Fruit fly (Drosophila melanogaster): ENCODE measurements around the gene CG43799.

The CG43799 gene

DNA sequence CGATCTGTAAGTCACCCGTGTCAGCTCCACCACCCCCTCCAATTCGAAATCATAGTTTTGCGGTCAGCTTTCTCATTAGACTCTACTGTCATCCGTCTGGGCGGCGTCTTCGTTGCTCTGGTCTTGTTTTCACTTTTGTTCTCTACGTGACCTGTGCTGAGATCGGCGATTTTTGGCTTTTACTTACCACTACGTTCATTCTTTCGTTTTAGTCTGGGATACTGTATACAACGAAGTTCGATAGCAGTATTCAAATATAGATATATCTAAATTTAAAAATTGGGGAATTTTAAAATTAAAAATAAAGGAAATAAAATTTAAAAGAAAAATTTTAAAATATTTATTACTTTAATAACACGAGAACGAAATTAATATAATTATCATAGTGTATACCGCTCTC, 25.3 kb downstream of the CG43799 start, which contains the start of gene CG13786:
Gene CG13786 (minus strand): TSS at position 101 of the 400 bp plus-strand sequence.
- no peak for TF ChIP-seq CG8478 (optimal IDR thresholded peaks at IDR 0.05)
- no peak for TF ChIP-seq CTCF (optimal IDR thresholded peaks at IDR 0.05)

DNA sequence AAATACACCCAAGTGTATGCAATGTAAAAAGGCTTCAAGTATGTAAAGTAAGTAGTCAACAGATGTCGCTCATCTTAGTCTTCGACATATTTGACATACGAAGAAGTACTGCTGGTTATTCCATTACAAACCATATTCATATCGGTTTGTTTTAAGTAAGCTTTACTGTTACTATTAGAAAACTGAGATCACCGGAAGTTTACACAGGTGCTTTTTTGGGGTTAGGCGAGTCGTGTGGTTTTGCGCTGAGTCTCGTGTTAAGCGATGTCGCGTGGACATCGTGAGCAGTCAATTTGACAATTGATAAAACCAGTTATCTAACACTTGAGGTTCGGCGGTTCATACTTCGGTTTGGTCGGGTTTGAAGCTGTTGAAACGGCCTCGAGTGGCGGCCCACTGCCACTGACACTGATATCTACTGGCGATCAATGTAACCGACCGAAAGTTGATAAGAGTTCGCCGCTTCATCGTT, 27.2 kb downstream of the CG43799 start:
- TF ChIP-seq CTCF (optimal IDR thresholded peaks at IDR 0.05) (peak; percentile 64 to 69), CG8478 (optimal IDR thresholded peaks at IDR 0.05) (no peak)

DNA sequence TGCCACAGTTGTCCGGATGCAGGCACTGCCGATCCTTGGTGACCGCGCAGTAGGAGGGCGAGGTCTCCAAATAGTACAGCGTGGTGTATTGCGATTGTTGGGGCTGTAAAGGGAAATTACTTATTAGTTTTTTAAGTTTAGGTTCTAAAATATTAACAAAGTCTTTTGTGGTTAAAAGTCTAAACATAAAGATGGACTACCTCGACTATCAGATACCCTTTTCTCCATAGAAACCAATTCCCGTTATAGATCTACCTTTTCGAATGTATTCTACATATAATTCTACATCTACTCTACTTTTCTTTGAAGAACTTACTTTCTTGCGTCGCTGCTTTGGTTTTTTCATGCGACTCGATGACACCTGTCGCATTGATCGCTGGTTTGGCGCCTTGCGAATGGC, 28.6 kb downstream of the CG43799 start:
- TF ChIP-seq CTCF (optimal IDR thresholded peaks at IDR 0.05): peak in 1 of 2 experiments; percentile 19
- TF ChIP-seq CG8478 (optimal IDR thresholded peaks at IDR 0.05): no peak

- no peak for TF ChIP-seq CG8478 (optimal IDR thresholded peaks at IDR 0.05)
- no peak for TF ChIP-seq CTCF (optimal IDR thresholded peaks at IDR 0.05)
These were observed 29.7 kb downstream of the CG43799 start, which contains the start of gene CG31909 for dm6 chr2L:7257212-7257611. Gene CG31909, plus strand, starts transcription at chr2L:7257512.

DNA sequence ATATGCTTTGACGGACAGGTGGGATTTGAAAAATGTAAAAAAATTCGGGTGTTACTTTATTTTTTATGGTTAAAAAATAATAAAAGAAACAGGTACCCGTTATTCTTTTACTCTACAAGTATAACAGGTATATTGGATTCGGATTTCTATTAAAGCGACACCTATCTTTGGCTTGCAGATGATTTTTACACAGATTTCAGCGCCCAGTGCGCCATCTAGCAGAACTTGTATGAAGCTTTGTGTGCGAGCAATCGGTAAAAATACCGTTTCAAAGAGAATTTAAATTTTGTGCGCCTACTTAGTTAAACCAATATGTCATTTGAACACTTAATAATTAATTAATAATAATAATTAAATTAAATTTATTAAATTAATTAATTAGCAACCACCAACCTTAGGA, 30.6 kb downstream of the CG43799 start:
- TF ChIP-seq CTCF (optimal IDR thresholded peaks at IDR 0.05) (peak; percentile 90 to 97), CG8478 (optimal IDR thresholded peaks at IDR 0.05) (no peak)

- TF ChIP-seq CTCF (optimal IDR thresholded peaks at IDR 0.05): no peak
- TF ChIP-seq CG8478 (optimal IDR thresholded peaks at IDR 0.05): no peak
These were observed 32.0 kb downstream of the CG43799 start for dm6 chr2L:7259500-7259899.

DNA sequence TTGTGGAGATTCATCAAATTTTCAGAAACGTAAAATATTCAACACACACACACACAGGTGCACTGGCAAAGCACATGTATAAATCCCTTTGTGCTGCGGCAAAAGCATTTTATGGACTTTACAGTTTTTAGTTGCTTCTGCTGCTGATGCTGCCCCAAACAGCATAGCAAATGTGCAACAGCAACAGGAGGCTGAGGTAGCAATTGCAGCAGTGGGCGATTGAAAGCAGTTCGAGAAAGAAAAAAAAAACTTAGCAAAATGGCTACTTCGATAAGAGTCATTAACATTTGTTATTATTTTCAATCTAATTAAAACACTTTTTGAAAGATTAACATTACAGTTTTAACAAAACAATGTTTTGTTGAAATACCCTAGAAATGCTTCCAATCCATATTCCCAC, 32.7 kb downstream of the CG43799 start:
- TF ChIP-seq CG8478 (optimal IDR thresholded peaks at IDR 0.05) (no peak), CTCF (optimal IDR thresholded peaks at IDR 0.05) (no peak)

DNA sequence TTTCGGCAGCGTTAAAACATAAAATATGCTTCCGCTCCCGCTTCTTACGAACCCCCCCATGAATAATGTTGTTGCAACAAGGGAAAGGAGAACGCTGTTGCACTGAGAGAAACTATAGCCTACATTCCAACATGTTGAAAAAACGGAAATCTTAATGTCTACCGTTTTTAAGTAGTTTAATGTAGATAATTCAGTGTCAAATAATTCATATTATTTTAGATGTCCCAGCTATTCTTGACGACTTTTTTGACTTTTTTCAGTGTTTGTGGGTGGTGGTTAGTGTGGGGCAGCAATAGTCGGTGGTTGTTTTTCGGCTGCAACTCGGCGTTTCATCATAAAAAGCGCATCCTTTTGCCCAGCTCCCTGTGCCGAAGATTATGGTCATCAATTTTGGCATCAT, 34.5 kb downstream of the CG43799 start:
- TF ChIP-seq CTCF (optimal IDR thresholded peaks at IDR 0.05) (no peak), CG8478 (optimal IDR thresholded peaks at IDR 0.05) (no peak)

- no peak for TF ChIP-seq CG8478 (optimal IDR thresholded peaks at IDR 0.05)
These were observed 35.0 kb downstream of the CG43799 start for dm6 chr2L:7262580-7262979.

dm6 chr2L:7264396-7264795, 36.9 kb downstream of the CG43799 start:
- TF ChIP-seq CTCF (optimal IDR thresholded peaks at IDR 0.05): no peak
- TF ChIP-seq CG8478 (optimal IDR thresholded peaks at IDR 0.05): no peak

DNA sequence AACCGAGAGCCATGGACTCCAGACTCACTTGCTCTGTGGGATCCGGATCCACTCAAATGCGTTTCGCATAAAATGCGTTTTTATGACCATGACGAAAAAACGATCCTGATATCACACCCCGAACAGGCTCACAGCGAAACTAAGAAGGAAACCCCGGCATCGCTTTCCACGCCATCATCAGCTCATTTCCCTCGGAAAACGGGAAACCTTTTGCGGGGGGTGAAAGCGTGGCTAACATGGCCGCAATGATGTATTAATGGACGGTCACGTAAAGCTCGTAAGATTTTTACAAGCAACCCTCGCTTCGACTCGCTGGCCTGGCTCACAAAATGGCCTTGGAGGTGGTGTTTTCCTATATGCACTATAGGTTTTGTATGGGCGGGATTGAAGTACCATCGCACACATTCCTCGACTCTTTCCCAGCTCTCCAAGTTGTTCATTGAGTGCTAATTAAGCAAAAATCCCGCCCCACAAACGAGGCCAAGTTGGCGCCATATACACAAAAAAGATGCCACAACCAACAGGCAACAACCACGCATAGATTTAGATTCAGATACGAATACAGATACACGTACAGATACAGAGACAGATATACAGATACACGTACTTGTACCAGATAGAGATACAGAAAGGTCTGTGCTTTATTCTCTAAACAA, 37.5 kb downstream of the CG43799 start:
- no peak for TF ChIP-seq CG8478 (optimal IDR thresholded peaks at IDR 0.05)
- TF ChIP-seq CTCF (optimal IDR thresholded peaks at IDR 0.05): no peak

dm6 chr2L:7265970-7266369, 38.4 kb downstream of the CG43799 start:
- no peak for TF ChIP-seq CG8478 (optimal IDR thresholded peaks at IDR 0.05)
- no peak for TF ChIP-seq CTCF (optimal IDR thresholded peaks at IDR 0.05)

DNA sequence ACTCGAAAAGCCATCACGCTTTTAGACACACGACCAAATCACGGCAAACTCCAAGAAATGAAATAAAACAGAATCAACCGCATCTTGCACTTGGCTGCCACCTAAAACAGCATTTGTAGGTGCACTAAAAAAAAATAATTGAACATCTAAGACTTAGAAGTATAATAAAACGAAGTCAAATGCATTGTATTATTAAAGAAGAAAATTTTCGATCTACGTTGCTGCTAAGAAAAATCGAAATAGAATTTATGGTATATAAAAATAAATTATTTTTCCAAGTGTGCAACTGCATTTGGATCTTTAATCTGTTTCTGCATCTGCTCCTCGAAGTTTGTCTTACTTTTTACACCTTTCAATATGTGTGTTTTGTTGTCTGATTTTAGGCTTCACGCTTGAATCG, 42.7 kb downstream of the CG43799 start:
- TF ChIP-seq CTCF (optimal IDR thresholded peaks at IDR 0.05): no peak
- no peak for TF ChIP-seq CG8478 (optimal IDR thresholded peaks at IDR 0.05)

dm6 chr2L:7272452-7272851, 44.9 kb downstream of the CG43799 start:
- TF ChIP-seq CTCF (optimal IDR thresholded peaks at IDR 0.05) (no peak), CG8478 (optimal IDR thresholded peaks at IDR 0.05) (no peak)

DNA sequence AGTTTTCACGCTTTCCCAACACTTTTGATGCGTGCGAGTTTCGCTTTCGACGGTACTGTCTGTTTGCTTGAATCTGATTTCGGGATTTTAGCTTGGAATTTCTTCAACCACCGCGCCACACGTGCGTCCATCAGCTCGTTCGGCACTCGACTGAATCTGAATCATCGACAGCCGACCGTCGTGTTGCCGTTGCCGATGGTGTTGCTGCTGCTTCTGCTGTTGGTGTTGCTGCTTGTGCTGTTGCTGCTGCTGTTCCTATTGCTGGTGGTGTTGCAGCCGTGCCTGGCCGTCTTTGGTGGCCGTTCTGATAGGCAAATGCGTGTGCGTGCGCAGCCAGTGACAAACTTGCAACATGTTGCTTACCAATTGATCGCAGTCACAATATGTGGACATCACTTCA, 49.5 kb downstream of the CG43799 start, which contains the start of gene Wnt4:
Gene Wnt4 (minus strand): TSS at position 155 of the 400 bp plus-strand sequence.
- TF ChIP-seq CTCF (optimal IDR thresholded peaks at IDR 0.05) (no peak), CG8478 (optimal IDR thresholded peaks at IDR 0.05) (no peak)

DNA sequence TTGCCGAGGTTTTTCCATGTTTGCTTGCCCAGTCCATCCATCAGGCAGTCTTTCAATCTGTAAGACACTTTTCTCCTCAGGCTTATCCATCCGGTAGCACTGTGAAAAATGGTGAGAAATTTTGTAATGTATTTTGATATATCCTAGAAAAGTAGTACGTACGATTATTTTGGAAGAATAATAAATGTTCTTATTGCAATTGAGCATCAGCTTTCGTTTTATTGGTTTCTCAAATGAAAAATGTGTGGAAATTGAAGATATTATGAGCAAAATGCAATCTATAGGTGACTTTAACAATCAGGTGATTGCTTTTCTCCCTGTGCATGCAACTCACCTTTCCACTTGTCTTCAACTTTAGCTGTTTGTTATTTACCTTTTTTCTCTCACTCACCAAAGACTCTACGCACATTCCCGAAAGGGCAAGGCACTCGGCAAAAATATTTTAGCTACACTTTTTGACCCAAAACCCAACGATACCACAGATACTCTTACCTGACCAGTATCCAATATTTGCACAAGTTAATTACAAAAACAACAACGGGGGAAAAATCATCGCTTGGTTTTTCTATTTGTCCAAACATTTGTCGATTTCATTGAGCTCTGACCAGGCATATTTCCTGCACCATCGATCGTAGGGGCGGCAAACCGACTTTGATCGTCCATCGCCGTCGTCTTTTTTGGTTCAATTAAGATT, 50.2 kb downstream of the CG43799 start:
- TF ChIP-seq CTCF (optimal IDR thresholded peaks at IDR 0.05): no peak
- no peak for TF ChIP-seq CG8478 (optimal IDR thresholded peaks at IDR 0.05)

Measured in S2 (cell line).